Fruit fly (Drosophila melanogaster) whole organism, larva: ENCODE data around the gene CG14411.

Experiments
- noc ChIP-seq: fragments of 200-800 bp; sonication (Bioruptor generic); optimal IDR thresholded peaks from 3 replicates; lab custom pipeline; 2019; ENCODE audit warnings: missing biosample characterization, mild to moderate bottlenecking, missing genetic modification characterization, moderate library complexity

The CG14411 gene

dm6 chrX:14832562-14833303, at the start of gene CG14411:
CG14411 (plus strand) TSS chrX:14832647.
- TF ChIP-seq noc (tag; lab: Kevin White, UChicago) = no peak

- peak; percentile 76 for TF ChIP-seq noc (tag; lab: Kevin White, UChicago)
Observed at dm6 chrX:14784002-14784568, 48.4 kb upstream of the CG14411 start, which contains the start of gene Ag5r2. Ag5r2 (minus strand) TSS chrX:14784052.

dm6 chrX:14786451-14786850, 46.0 kb upstream of the CG14411 start, which contains the start of gene Ag5r:
Ag5r (minus strand) TSS chrX:14786551.
- TF ChIP-seq noc (tag; lab: Kevin White, UChicago) = no peak

- TF ChIP-seq noc (tag; lab: Kevin White, UChicago) = peak; percentile 8
Observed at dm6 chrX:14802611-14803110, 29.8 kb upstream of the CG14411 start.

dm6 chrX:14805646-14806045, 26.8 kb upstream of the CG14411 start:
- no peak for TF ChIP-seq noc (tag; lab: Kevin White, UChicago)

dm6 chrX:14810433-14810832, 22.0 kb upstream of the CG14411 start:
- TF ChIP-seq noc (tag; lab: Kevin White, UChicago) = peak; percentile 66

- TF ChIP-seq noc (tag; lab: Kevin White, UChicago) = no peak
Observed at dm6 chrX:14812239-14812638, 20.2 kb upstream of the CG14411 start.

- TF ChIP-seq noc (tag; lab: Kevin White, UChicago) = no peak
Observed at dm6 chrX:14824690-14825469, 7.6 kb upstream of the CG14411 start.

dm6 chrX:14825470-14825787, 7.0 kb upstream of the CG14411 start:
- TF ChIP-seq noc (tag; lab: Kevin White, UChicago) = no peak

dm6 chrX:14825922-14826617, 6.4 kb upstream of the CG14411 start, which contains the start of gene rut:
rut (minus strand) TSS chrX:14826073.
- TF ChIP-seq noc (tag; lab: Kevin White, UChicago) = no peak

- TF ChIP-seq noc (tag; lab: Kevin White, UChicago) = no peak
Observed at dm6 chrX:14827643-14828042, 4.8 kb upstream of the CG14411 start.

- no peak for TF ChIP-seq noc (tag; lab: Kevin White, UChicago)
Observed at dm6 chrX:14831713-14832561, 510 bp upstream of the CG14411 start, which contains the start of gene CG14408. CG14408 (minus strand) TSS chrX:14832033.

- TF ChIP-seq noc (tag; lab: Kevin White, UChicago) = no peak
Observed at dm6 chrX:14836425-14836824, 4.0 kb downstream of the CG14411 start, which contains the start of gene CG14410. CG14410 (plus strand) TSS chrX:14836725.

dm6 chrX:14837983-14838382, 5.5 kb downstream of the CG14411 start, which contains the start of gene Grx5:
Grx5 (minus strand) TSS chrX:14838198.
- TF ChIP-seq noc (tag; lab: Kevin White, UChicago) = no peak
